Worm (Caenorhabditis elegans) whole organism, young adult: ENCODE data around the gene mif-4.
"Not testable (repeated sequence)": the region's sequence is repeated elsewhere in the genome, so short reads cannot be mapped to it uniquely, and the experiment has no call there.

Source experiments
- T26A5.8 ChIP-seq: sonication (generic microtip); optimal IDR thresholded peaks from 2 replicates; lab custom pipeline; 2016; ENCODE audit warnings: missing genetic modification characterization, missing compliant biosample characterization
- ama-1 ChIP-seq, 3 experiments: fragments of 150-350 bp in 1 of 3; sonication (generic microtip) in 2 of 3; optimal IDR thresholded peaks; 2 replicates each; lab custom pipeline; 2014 to 2018; ENCODE audit warnings: missing biosample characterization in 2 of 3, missing genetic modification characterization in 2 of 3, missing genetic modification reagents in 2 of 3
- egrh-3 ChIP-seq: fragments of 200-800 bp; sonication (Bioruptor generic); IDR thresholded peaks from 2 replicates; pipeline ENCODE4 v1.3.6; 2022; ENCODE audit warnings: missing genetic modification reagents, missing genetic modification characterization, missing compliant biosample characterization
- rpc-1 ChIP-seq, 2 experiments: fragments of 150-350 bp in 1 of 2; sonication (generic microtip) in 1 of 2; optimal IDR thresholded peaks; 2 replicates each; lab custom pipeline; 2014 to 2018; ENCODE audit warnings: missing biosample characterization in 1 of 2, missing genetic modification characterization in 1 of 2, missing genetic modification reagents in 1 of 2, missing genotype in 1 of 2
- sptf-2 ChIP-seq: fragments of 200-800 bp; sonication (Bioruptor generic); optimal IDR thresholded peaks from 2 replicates; lab custom pipeline; 2018; ENCODE audit warnings: mild to moderate bottlenecking, missing genetic modification characterization, missing compliant biosample characterization
- tlf-1 ChIP-seq: fragments of 200-800 bp; sonication (Bioruptor generic); optimal IDR thresholded peaks from 2 replicates; lab custom pipeline; 2018; ENCODE audit warnings: mild to moderate bottlenecking, missing genetic modification characterization, missing compliant biosample characterization

ce11 chrIV:6347213-6347612 lies 11.4 kb upstream of the mif-4 start, which contains the start of gene Y73B6BL.289:
- TF ChIP-seq egrh-3 (GFP tag; lab: Robert Waterston, UW); sptf-2 (GFP tag; lab: Kevin White, UChicago); ama-1 (optimal IDR thresholded peaks at IDR 0.05; lab: Kevin White, UChicago); ama-1 (GFP tag; optimal IDR thresholded peaks at IDR 0.05; lab: Kevin White, UChicago); tlf-1 (GFP tag; lab: Kevin White, UChicago); T26A5.8 (tag; lab: Kevin White, UChicago); rpc-1 (optimal IDR thresholded peaks at IDR 0.05; lab: Kevin White, UChicago); rpc-1 (tag; optimal IDR thresholded peaks at IDR 0.05; lab: Kevin White, UChicago): not testable (repeated sequence)
